Fruit fly (Drosophila melanogaster) whole organism, adult: ENCODE measurements around the gene CG45101.
A peak's percentile ranks its signal among the peaks of the same experiment; 100 is the strongest.

Experiments used
- CG11617 ChIP-seq: fragments of 200-800 bp; sonication (Bioruptor generic); optimal IDR thresholded peaks from 2 replicates; lab custom pipeline; 2017; ENCODE audit warnings: mild to moderate bottlenecking, missing biosample characterization, missing genetic modification reagents, missing genetic modification characterization
- CG12768 ChIP-seq: fragments of 200-800 bp; sonication (Bioruptor generic); optimal IDR thresholded peaks from 2 replicates; lab custom pipeline; 2017; ENCODE audit warnings: missing biosample characterization, missing genetic modification characterization, mild to moderate bottlenecking, moderate library complexity, missing genetic modification reagents
- CG14711 ChIP-seq: fragments of 200-800 bp; sonication (Bioruptor generic); optimal IDR thresholded peaks from 2 replicates; lab custom pipeline; 2018; ENCODE audit warnings: missing biosample characterization, mild to moderate bottlenecking, missing genetic modification characterization, moderate library complexity
- CG1620 ChIP-seq: fragments of 200-800 bp; sonication (Bioruptor generic); optimal IDR thresholded peaks from 2 replicates; lab custom pipeline; 2016; ENCODE audit warnings: missing biosample characterization, missing genetic modification characterization
- CG33017 ChIP-seq: fragments of 200-800 bp; sonication (Bioruptor generic); optimal IDR thresholded peaks from 2 replicates; lab custom pipeline; 2018; ENCODE audit warnings: missing biosample characterization, mild to moderate bottlenecking, missing genetic modification characterization, moderate library complexity
- CG5204 ChIP-seq: fragments of 200-800 bp; sonication (Bioruptor generic); optimal IDR thresholded peaks from 2 replicates; lab custom pipeline; 2016; ENCODE audit warnings: missing biosample characterization, missing genetic modification characterization
- CG7045 ChIP-seq: fragments of 200-800 bp; sonication (Bioruptor generic); optimal IDR thresholded peaks from 2 replicates; lab custom pipeline; 2017; ENCODE audit warnings: missing biosample characterization, mild to moderate bottlenecking, missing genetic modification characterization
- CG7101 ChIP-seq: fragments of 200-800 bp; sonication (Bioruptor generic); optimal IDR thresholded peaks from 2 replicates; lab custom pipeline; 2018; ENCODE audit warnings: missing biosample characterization, mild to moderate bottlenecking, missing genetic modification characterization, moderate library complexity
- Clk ChIP-seq: fragments of 200-800 bp; sonication (Bioruptor generic); optimal IDR thresholded peaks from 2 replicates; lab custom pipeline; 2017; ENCODE audit warnings: missing biosample characterization, missing genetic modification characterization
- Crg-1 ChIP-seq: fragments of 200-800 bp; sonication (Bioruptor generic); optimal IDR thresholded peaks from 2 replicates; lab custom pipeline; 2016; ENCODE audit warnings: missing biosample characterization, missing genetic modification characterization
- Hr96 ChIP-seq: fragments of 200-800 bp; sonication (Bioruptor generic); optimal IDR thresholded peaks from 2 replicates; lab custom pipeline; 2016; ENCODE audit warnings: missing biosample characterization, missing genetic modification characterization
- Mnt ChIP-seq: fragments of 200-800 bp; sonication (Bioruptor generic); optimal IDR thresholded peaks from 2 replicates; lab custom pipeline; 2016; ENCODE audit warnings: missing biosample characterization, mild to moderate bottlenecking, missing genetic modification characterization
- bab1 ChIP-seq: fragments of 200-800 bp; sonication (Bioruptor generic); optimal IDR thresholded peaks from 3 replicates; lab custom pipeline; 2019; ENCODE audit warnings: missing biosample characterization, mild to moderate bottlenecking, missing genetic modification characterization, moderate library complexity
- cic ChIP-seq: fragments of 200-800 bp; sonication (Bioruptor generic); optimal IDR thresholded peaks from 2 replicates; lab custom pipeline; 2017; ENCODE audit warnings: missing biosample characterization, mild to moderate bottlenecking, missing genetic modification characterization, moderate library complexity
- cnc ChIP-seq, 2 experiments: fragments of >200 bp; optimal IDR thresholded peaks; 2 replicates each; lab custom pipeline; 2017
- kay ChIP-seq: fragments of 200-800 bp; sonication (Bioruptor generic); peaks from one replicate; lab custom pipeline; 2016; ENCODE audit warnings: missing biosample characterization, missing genetic modification characterization, borderline replicate concordance
- ovo ChIP-seq: fragments of 200-800 bp; sonication (Bioruptor generic); optimal IDR thresholded peaks from 2 replicates; lab custom pipeline; 2016; ENCODE audit warnings: missing biosample characterization, missing genetic modification characterization
- pad ChIP-seq: fragments of 200-800 bp; sonication (Bioruptor generic); optimal IDR thresholded peaks from 3 replicates; lab custom pipeline; 2017; ENCODE audit warnings: missing biosample characterization, missing genetic modification characterization, mild to moderate bottlenecking, moderate library complexity, missing genetic modification reagents
- tj ChIP-seq: fragments of 200-800 bp; sonication (Bioruptor generic); optimal IDR thresholded peaks from 3 replicates; lab custom pipeline; 2017; ENCODE audit warnings: missing biosample characterization, mild to moderate bottlenecking, missing genetic modification characterization, moderate library complexity
- toe ChIP-seq: fragments of 200-800 bp; sonication (Bioruptor generic); optimal IDR thresholded peaks from 2 replicates; lab custom pipeline; 2016; ENCODE audit warnings: missing biosample characterization, missing genetic modification characterization

The CG45101 gene

DNA sequence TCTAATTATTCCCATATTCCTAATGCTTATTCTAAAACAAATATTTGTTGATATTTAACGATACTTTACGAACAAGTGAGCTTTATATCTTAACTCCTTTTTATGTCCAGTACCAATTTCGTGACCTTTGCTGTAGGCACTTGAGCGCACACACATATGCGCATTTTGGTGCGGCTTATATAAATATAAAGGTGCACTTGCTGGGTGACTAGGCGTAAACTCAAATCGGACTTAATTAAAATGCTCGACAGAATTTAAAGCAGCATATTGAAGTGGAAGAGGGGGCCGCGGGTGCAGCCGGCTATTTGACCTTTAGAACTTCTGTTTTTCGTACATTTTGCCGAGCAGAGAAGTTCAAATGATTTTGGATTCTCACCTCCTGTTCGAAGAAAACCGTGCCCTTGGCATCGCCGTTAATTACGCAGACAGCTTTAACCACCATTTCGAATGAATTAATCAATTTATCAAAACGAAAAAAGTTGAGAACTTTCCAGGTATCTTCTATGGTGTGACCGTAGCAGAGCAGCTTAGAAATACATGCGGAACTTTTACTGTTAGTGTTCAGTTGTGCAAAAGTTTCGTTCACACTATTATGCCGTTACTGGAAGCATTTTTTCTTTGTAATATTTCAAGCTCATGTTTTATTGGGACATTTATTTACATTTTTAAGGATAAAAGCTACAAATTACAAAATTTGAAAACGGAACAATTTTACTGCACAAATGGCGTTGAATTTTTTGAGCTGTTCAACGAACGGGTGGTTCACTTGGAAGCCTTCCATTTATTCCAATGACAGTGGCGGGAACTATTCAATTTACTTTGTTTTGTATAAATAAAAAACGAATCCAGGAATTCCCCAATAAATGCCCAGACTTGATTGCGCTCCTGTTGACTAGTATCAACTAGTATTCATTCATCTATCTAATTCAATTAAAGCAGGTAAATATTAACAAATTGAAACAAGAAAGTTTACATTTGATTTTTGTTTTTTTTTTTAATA is 48.7 kb downstream of the CG45101 start, which contains the start of gene Sod1:
Sod1 (minus strand) TSS at position 543 of the 1,000 bp plus-strand sequence.
- no peak for TF ChIP-seq CG5204 (GFP tag; lab: Kevin White, UChicago)
- TF ChIP-seq Mnt (GFP tag; lab: Kevin White, UChicago) = peak; percentile 32
- TF ChIP-seq Clk (GFP tag; lab: Kevin White, UChicago) = no peak
- TF ChIP-seq CG33017 (tag; lab: Kevin White, UChicago) = no peak
- peak; percentile 28 for TF ChIP-seq cic (GFP tag; lab: Kevin White, UChicago)
- TF ChIP-seq cnc (optimal IDR thresholded peaks at IDR 0.05; lab: Kevin White, UChicago) = peak in 1 of 2 experiments; percentile 89
- peak; percentile 58 for TF ChIP-seq CG11617 (GFP tag; lab: Kevin White, UChicago)
- peak; percentile 47 for TF ChIP-seq CG7101 (tag; lab: Kevin White, UChicago)
- no peak for TF ChIP-seq toe (GFP tag; lab: Kevin White, UChicago)
- TF ChIP-seq bab1 (GFP tag; lab: Kevin White, UChicago) = peak; percentile 48
- TF ChIP-seq CG14711 (tag; lab: Kevin White, UChicago) = no peak
- no peak for TF ChIP-seq pad (GFP tag; lab: Kevin White, UChicago)
- TF ChIP-seq ovo = peak; percentile 62
- no peak for TF ChIP-seq Hr96 (GFP tag; lab: Kevin White, UChicago)
- TF ChIP-seq Crg-1 (GFP tag; lab: Kevin White, UChicago) = no peak
- peak; percentile 92 for TF ChIP-seq CG12768 (GFP tag; lab: Kevin White, UChicago)
- no peak for TF ChIP-seq CG7045
- peak; percentile 38 for TF ChIP-seq kay (GFP tag; lab: Kevin White, UChicago)
- peak; percentile 35 for TF ChIP-seq CG1620
- peak; percentile 37 for TF ChIP-seq tj (GFP tag; lab: Kevin White, UChicago)

DNA sequence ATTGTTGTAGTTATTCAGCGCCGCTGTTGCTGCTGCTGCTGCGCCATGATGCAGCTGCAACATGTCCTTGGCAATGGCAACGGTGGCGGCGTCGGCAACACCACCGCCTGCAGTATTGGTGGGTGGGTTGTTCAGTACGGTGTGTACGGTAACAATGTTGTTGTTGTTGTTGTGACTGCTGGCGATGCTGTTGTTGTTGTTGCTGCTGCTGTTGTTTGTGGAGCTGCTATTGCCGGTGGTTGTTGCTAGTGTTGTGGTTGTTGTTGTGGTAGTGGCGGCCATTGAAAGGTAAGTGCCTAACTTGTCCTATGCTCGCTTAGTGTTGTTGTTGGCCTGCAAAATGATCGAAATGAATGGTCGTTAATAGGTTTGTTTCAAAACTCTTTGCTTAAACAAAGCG is 52.9 kb downstream of the CG45101 start:
- TF ChIP-seq tj (GFP tag; lab: Kevin White, UChicago) = no peak
- no peak for TF ChIP-seq CG7101 (tag; lab: Kevin White, UChicago)
- no peak for TF ChIP-seq CG7045
- no peak for TF ChIP-seq kay (GFP tag; lab: Kevin White, UChicago)
- TF ChIP-seq bab1 (GFP tag; lab: Kevin White, UChicago) = no peak
- TF ChIP-seq CG33017 (tag; lab: Kevin White, UChicago) = no peak
